Fruit fly (Drosophila melanogaster) whole organism, embryonic: ENCODE data around the gene PH4alphaPV.

ENCODE experiments used
- Adf1 ChIP-seq: fragments of 200-800 bp; sonication (Bioruptor generic); IDR thresholded peaks from 2 replicates; pipeline ENCODE4 v1.3.6; 2022; ENCODE audit warnings: missing biosample characterization, missing genetic modification characterization
- BtbVII ChIP-seq: fragments of 200-800 bp; sonication (Bioruptor generic); optimal IDR thresholded peaks from 3 replicates; lab custom pipeline; 2017; ENCODE audit warnings: missing biosample characterization, mild to moderate bottlenecking, missing genetic modification characterization
- CG10147 ChIP-seq: fragments of 200-800 bp; sonication (Bioruptor generic); optimal IDR thresholded peaks from 2 replicates; lab custom pipeline; 2019; ENCODE audit warnings: missing biosample characterization, mild to moderate bottlenecking, missing genetic modification characterization, moderate library complexity
- CG10431 ChIP-seq: fragments of 200-800 bp; sonication (Bioruptor generic); optimal IDR thresholded peaks from 3 replicates; lab custom pipeline; 2018; ENCODE audit warnings: missing biosample characterization, mild to moderate bottlenecking, missing genetic modification characterization
- CG12104 ChIP-seq: fragments of 200-800 bp; sonication (Bioruptor generic); optimal IDR thresholded peaks from 3 replicates; lab custom pipeline; 2016; ENCODE audit warnings: missing biosample characterization, missing genetic modification characterization
- CG13424 ChIP-seq: fragments of 200-800 bp; sonication (Bioruptor generic); optimal IDR thresholded peaks from 2 replicates; lab custom pipeline; 2019; ENCODE audit warnings: missing biosample characterization, mild to moderate bottlenecking, missing genetic modification characterization, moderate library complexity
- CG14050 ChIP-seq: fragments of 200-800 bp; sonication (Bioruptor generic); IDR thresholded peaks from 3 replicates; pipeline ENCODE4 v1.3.6; 2022; ENCODE audit warnings: missing biosample characterization, missing genetic modification characterization
- CG17802 ChIP-seq: fragments of 200-800 bp; sonication (Bioruptor generic); optimal IDR thresholded peaks from 2 replicates; lab custom pipeline; 2018; ENCODE audit warnings: missing biosample characterization, mild to moderate bottlenecking, missing genetic modification characterization, moderate library complexity
- CG1832 ChIP-seq: fragments of 200-800 bp; sonication (Bioruptor generic); optimal IDR thresholded peaks from 2 replicates; lab custom pipeline; 2017; ENCODE audit warnings: missing biosample characterization, mild to moderate bottlenecking, missing genetic modification characterization, inconsistent platforms
- CG2129 ChIP-seq: fragments of 200-800 bp; sonication (Bioruptor generic); IDR thresholded peaks from 2 replicates; pipeline ENCODE4 v1.3.6; 2022; ENCODE audit warnings: missing biosample characterization, missing genetic modification characterization; ENCODE audit not compliant: partially characterized antibody
- CG31365 ChIP-seq: fragments of 200-800 bp; sonication (Bioruptor generic); optimal IDR thresholded peaks from 2 replicates; lab custom pipeline; 2018; ENCODE audit warnings: missing biosample characterization, mild to moderate bottlenecking, missing genetic modification characterization
- CG32532 ChIP-seq: fragments of 200-800 bp; sonication (Bioruptor generic); IDR thresholded peaks from 2 replicates; pipeline ENCODE4 v1.3.6; 2022; ENCODE audit warnings: missing biosample characterization, missing genetic modification characterization
- CG32772 ChIP-seq: fragments of 200-800 bp; sonication (Bioruptor generic); IDR thresholded peaks from 2 replicates; pipeline ENCODE4 v1.3.6; 2022; ENCODE audit warnings: missing biosample characterization, missing genetic modification characterization
- CG7786 ChIP-seq: fragments of 200-800 bp; sonication (Bioruptor generic); optimal IDR thresholded peaks from 2 replicates; lab custom pipeline; 2016; ENCODE audit warnings: missing biosample characterization, missing genetic modification characterization
- CG8478 ChIP-seq: fragments of >200 bp; optimal IDR thresholded peaks from 2 replicates; lab custom pipeline; 2018
- CG9797 ChIP-seq: fragments of 200-800 bp; sonication (Bioruptor generic); optimal IDR thresholded peaks from 3 replicates; lab custom pipeline; 2018; ENCODE audit warnings: missing biosample characterization, mild to moderate bottlenecking, missing genetic modification characterization
- CkIIα-i1 ChIP-seq: fragments of 200-800 bp; sonication (Bioruptor generic); IDR thresholded peaks from 2 replicates; pipeline ENCODE4 v1.3.6; 2022; ENCODE audit warnings: missing biosample characterization, missing genetic modification characterization
- Deaf1 ChIP-seq: fragments of 200-800 bp; optimal IDR thresholded peaks from 3 replicates; lab custom pipeline; 2019; ENCODE audit warnings: missing biosample characterization, mild to moderate bottlenecking, missing genetic modification characterization, moderate library complexity
- Dip3 ChIP-seq: fragments of 200-800 bp; sonication (Bioruptor generic); optimal IDR thresholded peaks from 3 replicates; lab custom pipeline; 2016; ENCODE audit warnings: missing biosample characterization, missing genetic modification characterization
- Dp ChIP-seq: fragments of 200-800 bp; sonication (Bioruptor generic); optimal IDR thresholded peaks from 2 replicates; lab custom pipeline; 2018; ENCODE audit warnings: missing biosample characterization, mild to moderate bottlenecking, missing genetic modification characterization, moderate library complexity
- Ets65A ChIP-seq: fragments of 200-800 bp; sonication (Bioruptor generic); peaks from one replicate; lab custom pipeline; 2016; ENCODE audit warnings: missing biosample characterization, missing genetic modification characterization
- Mad ChIP-seq: fragments of 200-800 bp; sonication (Bioruptor generic); optimal IDR thresholded peaks from 2 replicates; lab custom pipeline; 2016; ENCODE audit warnings: missing biosample characterization, missing genetic modification characterization
- Max ChIP-seq: fragments of 200-800 bp; sonication (Bioruptor generic); optimal IDR thresholded peaks from 2 replicates; lab custom pipeline; 2016; ENCODE audit warnings: missing biosample characterization, mild to moderate bottlenecking, missing genetic modification characterization
- Neu2 ChIP-seq: fragments of 200-800 bp; sonication (Bioruptor generic); optimal IDR thresholded peaks from 3 replicates; lab custom pipeline; 2016; ENCODE audit warnings: missing biosample characterization, missing genetic modification characterization, borderline replicate concordance
- Nf-YA ChIP-seq: fragments of 200-800 bp; sonication (Bioruptor generic); IDR thresholded peaks from 2 replicates; pipeline ENCODE4 v1.3.6; 2022; ENCODE audit warnings: missing biosample characterization, missing genetic modification characterization
- Oaz ChIP-seq: fragments of 200-800 bp; sonication (Bioruptor generic); IDR thresholded peaks from 2 replicates; pipeline ENCODE4 v1.3.6; 2022; ENCODE audit warnings: missing biosample characterization, missing genetic modification characterization
- Six4 ChIP-seq: fragments of 200-800 bp; sonication (Bioruptor generic); optimal IDR thresholded peaks from 2 replicates; lab custom pipeline; 2016; ENCODE audit warnings: missing biosample characterization, missing genetic modification characterization
- Sox102F ChIP-seq: fragments of 200-800 bp; sonication (Bioruptor generic); optimal IDR thresholded peaks from 2 replicates; lab custom pipeline; 2018; ENCODE audit warnings: missing biosample characterization, mild to moderate bottlenecking, missing genetic modification characterization, moderate library complexity
- TFAM ChIP-seq: fragments of 200-800 bp; sonication (Bioruptor generic); optimal IDR thresholded peaks from 2 replicates; lab custom pipeline; 2017; ENCODE audit warnings: missing biosample characterization, missing genetic modification characterization, inconsistent platforms
- Taf1 ChIP-seq: fragments of 200-800 bp; sonication (Bioruptor generic); IDR thresholded peaks from 2 replicates; pipeline ENCODE4 v1.3.6; 2022; ENCODE audit warnings: missing biosample characterization, missing genetic modification characterization
- Usf ChIP-seq: fragments of 200-800 bp; sonication (Bioruptor generic); optimal IDR thresholded peaks from 2 replicates; lab custom pipeline; 2017; ENCODE audit warnings: missing genotype, missing biosample characterization, missing genetic modification characterization
- Vsx1 ChIP-seq: fragments of 200-800 bp; sonication (Bioruptor generic); optimal IDR thresholded peaks from 2 replicates; lab custom pipeline; 2017; ENCODE audit warnings: missing biosample characterization, mild to moderate bottlenecking, missing genetic modification characterization, missing genetic modification reagents
- abd-A ChIP-seq: fragments of 200-800 bp; sonication (Bioruptor generic); optimal IDR thresholded peaks from 3 replicates; lab custom pipeline; 2019; ENCODE audit warnings: missing biosample characterization, mild to moderate bottlenecking, missing genetic modification characterization, moderate library complexity
- bcd ChIP-seq: fragments of 200-800 bp; sonication (Bioruptor generic); optimal IDR thresholded peaks from 2 replicates; lab custom pipeline; 2017; ENCODE audit warnings: missing biosample characterization, mild to moderate bottlenecking, missing genetic modification characterization
- cas ChIP-seq: fragments of 200-800 bp; sonication (Bioruptor generic); IDR thresholded peaks from 2 replicates; pipeline ENCODE4 v1.3.6; 2022; ENCODE audit warnings: missing biosample characterization, missing genetic modification characterization
- dmrt99B ChIP-seq: fragments of 200-800 bp; sonication (Bioruptor generic); optimal IDR thresholded peaks from 2 replicates; lab custom pipeline; 2018; ENCODE audit warnings: missing biosample characterization, mild to moderate bottlenecking, missing genetic modification characterization, moderate library complexity
- ems ChIP-seq: fragments of 200-800 bp; sonication (Bioruptor generic); optimal IDR thresholded peaks from 3 replicates; lab custom pipeline; 2016; ENCODE audit warnings: missing biosample characterization, missing genetic modification characterization
- ftz-f1 ChIP-seq: fragments of 200-800 bp; sonication (Bioruptor generic); optimal IDR thresholded peaks from 2 replicates; lab custom pipeline; 2016; ENCODE audit warnings: missing biosample characterization, missing genetic modification characterization
- gcm2 ChIP-seq: fragments of 200-800 bp; sonication (Bioruptor generic); optimal IDR thresholded peaks from 2 replicates; lab custom pipeline; 2016; ENCODE audit warnings: missing biosample characterization, missing genetic modification characterization
- hbn ChIP-seq: fragments of 200-800 bp; sonication (Bioruptor generic); IDR thresholded peaks from 2 replicates; pipeline ENCODE4 v1.3.6; 2022; ENCODE audit warnings: missing biosample characterization, missing genetic modification characterization; ENCODE audit not compliant: partially characterized antibody
- insv ChIP-seq, 2 experiments: fragments of 200-800 bp; sonication (Bioruptor generic); optimal IDR thresholded peaks; 3 replicates each; lab custom pipeline; 2016 to 2018; ENCODE audit warnings: missing biosample characterization in 2 of 2, missing genetic modification characterization in 2 of 2
- kni ChIP-seq: fragments of 200-800 bp; sonication (Bioruptor generic); optimal IDR thresholded peaks from 3 replicates; lab custom pipeline; 2017; ENCODE audit warnings: mild to moderate bottlenecking, missing biosample characterization, missing genetic modification reagents, missing genetic modification characterization
- lilli ChIP-seq: fragments of 200-800 bp; sonication (Bioruptor generic); optimal IDR thresholded peaks from 3 replicates; lab custom pipeline; 2016; ENCODE audit warnings: missing biosample characterization, missing genetic modification characterization
- lmd ChIP-seq: fragments of 200-800 bp; sonication (Bioruptor generic); IDR thresholded peaks from 2 replicates; pipeline ENCODE4 v1.3.6; 2022; ENCODE audit warnings: missing biosample characterization, missing genetic modification characterization
- nerfin-1 ChIP-seq: fragments of 200-800 bp; sonication (Bioruptor generic); optimal IDR thresholded peaks from 3 replicates; lab custom pipeline; 2019; ENCODE audit warnings: missing biosample characterization, mild to moderate bottlenecking, missing genetic modification characterization, moderate library complexity
- p53 ChIP-seq: fragments of 200-800 bp; sonication (Bioruptor generic); optimal IDR thresholded peaks from 2 replicates; lab custom pipeline; 2016; ENCODE audit warnings: missing biosample characterization, missing genetic modification characterization
- sens-2 ChIP-seq: fragments of 200-800 bp; sonication (Bioruptor generic); IDR thresholded peaks from 2 replicates; pipeline ENCODE4 v1.3.6; 2022; ENCODE audit warnings: missing biosample characterization, missing genetic modification characterization
- sim ChIP-seq: fragments of 200-800 bp; sonication (Bioruptor generic); IDR thresholded peaks from 2 replicates; pipeline ENCODE4 v1.3.6; 2022; ENCODE audit warnings: missing biosample characterization, missing genetic modification characterization
- sna ChIP-seq: fragments of 200-800 bp; sonication (Bioruptor generic); IDR thresholded peaks from 2 replicates; pipeline ENCODE4 v1.3.6; 2022; ENCODE audit warnings: missing biosample characterization, missing genetic modification characterization; ENCODE audit not compliant: partially characterized antibody
- sr ChIP-seq: fragments of 200-800 bp; sonication (Bioruptor generic); IDR thresholded peaks from 3 replicates; pipeline ENCODE4 v1.3.6; 2022; ENCODE audit warnings: missing biosample characterization, missing genetic modification characterization
- tap ChIP-seq: fragments of 200-800 bp; optimal IDR thresholded peaks from 3 replicates; lab custom pipeline; 2019; ENCODE audit warnings: missing biosample characterization, mild to moderate bottlenecking, missing genetic modification characterization, moderate library complexity

The PH4alphaPV gene

dm6 chr3R:30616098-30616857, 32.1 kb downstream of the PH4alphaPV start:
- TF ChIP-seq p53 (no peak), dmrt99B (no peak), CG31365 (no peak), sim (no peak), ems (no peak), CG10147 (GFP tag; lab: Kevin White, UChicago) (no peak), CG1832 (GFP tag; lab: Kevin White, UChicago) (peak; percentile 32), hbn (GFP tag; lab: Robert Waterston, UW) (no peak), gcm2 (GFP tag; lab: Kevin White, UChicago) (no peak), Taf1 (GFP tag; lab: Robert Waterston, UW) (no peak), CG9797 (GFP tag; lab: Kevin White, UChicago) (no peak), Usf (no peak), CG32772 (no peak), lmd (GFP tag; lab: Robert Waterston, UW) (no peak), Sox102F (GFP tag; lab: Kevin White, UChicago) (no peak), CG14050 (no peak), CG2129 (no peak), Max (no peak), cas (GFP tag; lab: Robert Waterston, UW) (no peak), CG8478 (lab: Kevin White, UChicago) (no peak), BtbVII (no peak), Six4 (GFP tag; lab: Kevin White, UChicago) (no peak), Dp (GFP tag; lab: Kevin White, UChicago) (no peak), Adf1 (GFP tag; lab: Robert Waterston, UW) (peak; percentile 74), Dip3 (GFP tag; lab: Kevin White, UChicago) (no peak), CG10431 (GFP tag; lab: Kevin White, UChicago) (no peak), TFAM (no peak), CG12104 (no peak), lilli (GFP tag; lab: Kevin White, UChicago) (no peak), tap (tag; lab: Kevin White, UChicago) (no peak), Oaz (GFP tag; lab: Robert Waterston, UW) (no peak), CG32532 (no peak), kni (no peak), abd-A (peak; percentile 10), CG13424 (tag; lab: Kevin White, UChicago) (no peak), Ets65A (GFP tag; lab: Kevin White, UChicago) (no peak), Nf-YA (0 out of 2 replicates have a peak, but pooled peaks have one; percentile 17), CkIIα-i1 (no peak), CG17802 (no peak), sna (no peak), ftz-f1 (GFP tag; lab: Kevin White, UChicago) (no peak), Deaf1 (peak; percentile 79), sr (GFP tag; lab: Robert Waterston, UW) (peak; percentile 78; the same call in 2 of the 3 replicates), insv (GFP tag; optimal IDR thresholded peaks at IDR 0.05; lab: Kevin White, UChicago) (no peak), Neu2 (no peak), CG7786 (no peak), Mad (GFP tag; lab: Kevin White, UChicago) (no peak), nerfin-1 (tag; lab: Kevin White, UChicago) (no peak), sens-2 (GFP tag; lab: Robert Waterston, UW) (no peak), Vsx1 (GFP tag; lab: Kevin White, UChicago) (no peak), bcd (GFP tag; lab: Kevin White, UChicago) (no peak)
